Worm (Caenorhabditis elegans): ENCODE measurements around the gene C35B8.3.

The C35B8.3 gene

DNA sequence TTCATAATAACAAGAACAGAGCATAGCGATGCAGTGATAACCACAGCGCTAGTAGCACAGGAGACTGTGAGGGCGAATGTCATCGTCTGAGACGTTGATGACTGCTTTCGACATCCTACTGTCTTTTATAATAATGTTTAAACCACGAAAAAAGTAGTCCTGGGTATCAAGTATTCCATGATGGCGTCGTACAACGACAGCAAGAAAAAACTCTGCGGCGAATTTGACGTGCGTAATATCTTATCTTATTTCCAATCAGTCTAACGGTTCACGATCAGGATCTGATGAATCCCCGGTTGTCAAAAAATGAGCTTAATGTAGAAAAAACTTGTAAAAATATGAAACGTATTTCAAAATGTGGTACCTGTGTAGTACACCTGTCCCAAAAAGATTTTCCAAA is 20.8 kb downstream of the C35B8.3 start, which contains the start of gene col-175:
TSS of gene col-175 (minus strand) at position 101 of the 400 bp plus-strand sequence.
- TF ChIP-seq unc-130 (GFP tag; optimal IDR thresholded peaks at IDR 0.05) (no peak), nhr-10 (tag; optimal IDR thresholded peaks at IDR 0.05) (no peak), ZK337.2 (GFP tag; IDR thresholded peaks at IDR 0.05) (no peak), nhr-111 (GFP tag; optimal IDR thresholded peaks at IDR 0.05) (no peak), hlh-30 (tag; optimal IDR thresholded peaks at IDR 0.05; ENCODE audit: insufficient read depth) (no peak), ztf-7 (tag; optimal IDR thresholded peaks at IDR 0.05) (no peak), lim-7 (GFP tag; IDR thresholded peaks at IDR 0.05) (no peak), pqm-1 (tag; optimal IDR thresholded peaks at IDR 0.05) (no peak), ceh-82 (tag; optimal IDR thresholded peaks at IDR 0.05) (no peak), fos-1 (tag; optimal IDR thresholded peaks at IDR 0.05) (no peak)

DNA sequence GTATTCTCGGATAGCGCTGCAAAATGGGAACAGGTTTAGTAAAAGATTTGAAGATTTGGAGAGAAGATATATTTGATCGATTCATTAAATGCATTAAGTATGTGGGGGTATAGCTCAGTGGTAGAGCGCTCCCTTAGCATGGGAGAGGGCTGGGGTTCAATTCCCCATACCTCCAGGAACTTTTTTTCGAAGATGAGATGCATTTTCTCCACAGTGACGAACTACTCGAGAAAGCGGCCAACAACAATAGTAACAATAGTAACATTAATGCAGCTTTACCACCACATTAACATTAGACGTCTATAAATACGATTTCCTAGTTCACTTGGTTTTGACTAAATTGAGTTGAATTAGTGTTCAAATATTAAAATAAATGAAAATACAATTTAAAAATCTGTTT is 24.0 kb downstream of the C35B8.3 start:
- no peak for TF ChIP-seq nhr-28 (tag; optimal IDR thresholded peaks at IDR 0.05)
- no peak for TF ChIP-seq mxl-2 (GFP tag; conservative IDR thresholded peaks at IDR 0.05)
- 0 out of 2 replicates have a peak, but pooled peaks have one; percentile 45 for TF ChIP-seq ceh-44 (GFP tag; IDR thresholded peaks at IDR 0.05)
- TF ChIP-seq Y75B8A.6 (GFP tag; IDR thresholded peaks at IDR 0.05), result peak; percentile 56; the same call in 1 of the 2 replicates
- TF ChIP-seq ceh-28 (tag; optimal IDR thresholded peaks at IDR 0.05), result no peak
- TF ChIP-seq F49E8.2 (tag; optimal IDR thresholded peaks at IDR 0.05; ENCODE audit: borderline replicate concordance), result peak; percentile 74
- no peak for TF ChIP-seq ztf-7 (tag; optimal IDR thresholded peaks at IDR 0.05)
- TF ChIP-seq T26A8.4 (GFP tag; IDR thresholded peaks at IDR 0.05), result peak; percentile 60
- TF ChIP-seq dpl-1 (GFP tag; optimal IDR thresholded peaks at IDR 0.05), result no peak
- TF ChIP-seq nhr-41 (GFP tag; IDR thresholded peaks at IDR 0.05), result no peak
- peak; percentile 60 for TF ChIP-seq duxl-1 (tag; optimal IDR thresholded peaks at IDR 0.05; ENCODE audit: poor library complexity)
- no peak for TF ChIP-seq unc-62 (GFP tag; optimal IDR thresholded peaks at IDR 0.05 in 1 of 2)
- TF ChIP-seq unc-62 (tag; optimal IDR thresholded peaks at IDR 0.05), result no peak
- no peak for TF ChIP-seq sdz-12 (GFP tag; optimal IDR thresholded peaks at IDR 0.05)
- TF ChIP-seq jun-1 (tag; optimal IDR thresholded peaks at IDR 0.05), result no peak
- TF ChIP-seq set-16 (GFP tag; IDR thresholded peaks at IDR 0.05), result no peak
- peak; percentile 29 for TF ChIP-seq Y5F2A.4 (GFP tag; optimal IDR thresholded peaks at IDR 0.05)
- 0 out of 2 replicates have a peak, but pooled peaks have one; percentile 51 for TF ChIP-seq ctbp-1 (GFP tag; IDR thresholded peaks at IDR 0.05)
- peak; percentile 38 for TF ChIP-seq F10B5.3 (tag; optimal IDR thresholded peaks at IDR 0.05)
- peak; percentile 89 for TF ChIP-seq egl-43 (GFP tag; IDR thresholded peaks at IDR 0.05)
- peak; percentile 23 for TF ChIP-seq hlh-11 (tag; optimal IDR thresholded peaks at IDR 0.05)
- TF ChIP-seq lsy-2 (tag; optimal IDR thresholded peaks at IDR 0.05), result no peak
- no peak for TF ChIP-seq aly-2 (tag; optimal IDR thresholded peaks at IDR 0.05)
- no peak for TF ChIP-seq ceh-82 (tag; optimal IDR thresholded peaks at IDR 0.05)
- TF ChIP-seq nhr-6 (tag; optimal IDR thresholded peaks at IDR 0.05), result no peak
- no peak for TF ChIP-seq lin-15B (tag; optimal IDR thresholded peaks at IDR 0.05)
- TF ChIP-seq madf-5 (GFP tag; IDR thresholded peaks at IDR 0.05), result no peak
- no peak; the same call in 1 of the 2 replicates for TF ChIP-seq hmg-1.1 (GFP tag; IDR thresholded peaks at IDR 0.05)
- peak; percentile 27 to 61 for TF ChIP-seq daf-16 (GFP tag; optimal IDR thresholded peaks at IDR 0.05)
- no peak for TF ChIP-seq daf-16 (tag; optimal IDR thresholded peaks at IDR 0.05)
- peak; percentile 75; the same call in 1 of the 2 replicates for TF ChIP-seq daf-8 (GFP tag; IDR thresholded peaks at IDR 0.05)
- no peak for TF ChIP-seq zag-1 (tag; optimal IDR thresholded peaks at IDR 0.05)
- peak; percentile 59; the same call in 1 of the 2 replicates for TF ChIP-seq F26F4.8 (GFP tag; conservative IDR thresholded peaks at IDR 0.05)
- 0 out of 2 replicates have a peak, but pooled peaks have one; percentile 62 for TF ChIP-seq arid-1 (GFP tag; conservative IDR thresholded peaks at IDR 0.05)
- TF ChIP-seq aha-1 (tag), result peak; percentile 96
- TF ChIP-seq mdl-1 (tag; optimal IDR thresholded peaks at IDR 0.05), result no peak
- TF ChIP-seq D1046.2 (GFP tag; IDR thresholded peaks at IDR 0.05), result no peak
- TF ChIP-seq unc-39 (tag; optimal IDR thresholded peaks at IDR 0.05), result no peak
- TF ChIP-seq ZK337.2 (GFP tag; IDR thresholded peaks at IDR 0.05), result peak; percentile 30; the same call in 1 of the 2 replicates
- TF ChIP-seq ztf-11 (tag; optimal IDR thresholded peaks at IDR 0.05), result no peak
- no peak for TF ChIP-seq spr-3 (GFP tag; optimal IDR thresholded peaks at IDR 0.05)
- peak; percentile 65; the same call in 1 of the 2 replicates for TF ChIP-seq F44E2.7 (GFP tag; IDR thresholded peaks at IDR 0.05)
- peak; percentile 92 for TF ChIP-seq snpc-1.2 (GFP tag; IDR thresholded peaks at IDR 0.05)
- TF ChIP-seq dmd-9 (GFP tag; IDR thresholded peaks at IDR 0.05), result no peak

Data from whole organism, L4 larva.